Worm (Caenorhabditis elegans): ENCODE results near the gene K05G3.1.

- TF ChIP-seq egl-27 (tag; optimal IDR thresholded peaks at IDR 0.05) (no peak), zag-1 (tag; optimal IDR thresholded peaks at IDR 0.05) (no peak), blmp-1 (tag; optimal IDR thresholded peaks at IDR 0.05; ENCODE audit: insufficient read depth) (no peak), sma-9 (GFP tag; optimal IDR thresholded peaks at IDR 0.05) (no peak), sma-9 (tag; optimal IDR thresholded peaks at IDR 0.05) (no peak), nhr-11 (tag; optimal IDR thresholded peaks at IDR 0.05) (no peak), R02D3.7 (tag; optimal IDR thresholded peaks at IDR 0.05) (no peak), ztf-4 (tag; optimal IDR thresholded peaks at IDR 0.05) (no peak), sem-4 (tag; optimal IDR thresholded peaks at IDR 0.05) (no peak)
Measured at ce11 chrX:16505348-16505747, 4.2 kb downstream of the K05G3.1 start, which contains the start of gene T25D1.3.
